Worm (Caenorhabditis elegans): Measurements from ENCODE around the gene wdr-20.

- no peak for TF ChIP-seq nhr-76 (tag; optimal IDR thresholded peaks at IDR 0.05)
- TF ChIP-seq ama-1 (optimal IDR thresholded peaks at IDR 0.05), result no peak
- TF ChIP-seq jun-1 (tag; optimal IDR thresholded peaks at IDR 0.05), result no peak
- TF ChIP-seq ceh-9 (tag; optimal IDR thresholded peaks at IDR 0.05), result no peak
- TF ChIP-seq fkh-2 (tag; optimal IDR thresholded peaks at IDR 0.05), result no peak
- no peak for TF ChIP-seq ceh-16 (tag; optimal IDR thresholded peaks at IDR 0.05)
- no peak for TF ChIP-seq nhr-77 (tag; optimal IDR thresholded peaks at IDR 0.05)
- TF ChIP-seq nhr-237 (tag; optimal IDR thresholded peaks at IDR 0.05), result no peak
- TF ChIP-seq aly-2 (tag; optimal IDR thresholded peaks at IDR 0.05), result no peak
- TF ChIP-seq egl-27 (tag; optimal IDR thresholded peaks at IDR 0.05), result no peak
These were observed 43.5 kb downstream of the wdr-20 start, which contains the start of gene R04B5.7 for ce11 chrV:10090461-10090860.
